Fruit fly (Drosophila melanogaster) S2 (cell line): ENCODE results near the gene Eaat2.

Experiments
- CG8478 ChIP-seq: fragments of >200 bp; optimal IDR thresholded peaks from 2 replicates; lab custom pipeline; 2018
- CTCF ChIP-seq, 2 experiments: fragments of >200 bp; optimal IDR thresholded peaks; 2 replicates each; lab custom pipeline; 2018

Gene Eaat2

dm6 chr2L:744295-744694 is at the start of gene Eaat2:
Gene Eaat2, minus strand, starts transcription at chr2L:744395.
- TF ChIP-seq CTCF (optimal IDR thresholded peaks at IDR 0.05; lab: Kevin White, UChicago) (no peak), CG8478 (lab: Kevin White, UChicago) (no peak)

dm6 chr2L:790698-791097 is 46.5 kb upstream of the Eaat2 start, which contains the start of gene Pkg21D:
Gene Pkg21D, minus strand, starts transcription at chr2L:790798.
- TF ChIP-seq CG8478 (lab: Kevin White, UChicago), result no peak
- no peak for TF ChIP-seq CTCF (optimal IDR thresholded peaks at IDR 0.05; lab: Kevin White, UChicago)

dm6 chr2L:789966-790365 is 45.8 kb upstream of the Eaat2 start:
- no peak for TF ChIP-seq CG8478 (lab: Kevin White, UChicago)
- TF ChIP-seq CTCF (optimal IDR thresholded peaks at IDR 0.05; lab: Kevin White, UChicago), result no peak

dm6 chr2L:784036-784435 is 39.8 kb upstream of the Eaat2 start, which contains the start of gene CG3544:
Gene CG3544, plus strand, starts transcription at chr2L:784336.
- TF ChIP-seq CG8478 (lab: Kevin White, UChicago) (no peak), CTCF (optimal IDR thresholded peaks at IDR 0.05; lab: Kevin White, UChicago) (no peak)

dm6 chr2L:780851-781250 is 36.7 kb upstream of the Eaat2 start:
- TF ChIP-seq CTCF (optimal IDR thresholded peaks at IDR 0.05; lab: Kevin White, UChicago) (no peak), CG8478 (lab: Kevin White, UChicago) (no peak)

dm6 chr2L:780182-780581 is 36.0 kb upstream of the Eaat2 start, which contains the start of gene Gr21a:
Gene Gr21a, plus strand, starts transcription at chr2L:780482.
- TF ChIP-seq CTCF (optimal IDR thresholded peaks at IDR 0.05; lab: Kevin White, UChicago) (no peak), CG8478 (lab: Kevin White, UChicago) (no peak)

dm6 chr2L:779123-779584 is 35.0 kb upstream of the Eaat2 start, which contains the start of gene CG13947:
Gene CG13947, plus strand, starts transcription at chr2L:779173.
- TF ChIP-seq CG8478 (lab: Kevin White, UChicago), result no peak
- TF ChIP-seq CTCF (optimal IDR thresholded peaks at IDR 0.05; lab: Kevin White, UChicago), result no peak

dm6 chr2L:776236-776635 is 32.0 kb upstream of the Eaat2 start, which contains the start of gene CG13946:
Gene CG13946, plus strand, starts transcription at chr2L:776536.
- TF ChIP-seq CTCF (optimal IDR thresholded peaks at IDR 0.05; lab: Kevin White, UChicago), result no peak
- no peak for TF ChIP-seq CG8478 (lab: Kevin White, UChicago)

dm6 chr2L:773247-773646 is 29.1 kb upstream of the Eaat2 start, which contains the start of gene CG12506:
Gene CG12506, plus strand, starts transcription at chr2L:773547.
- TF ChIP-seq CG8478 (lab: Kevin White, UChicago) (no peak), CTCF (optimal IDR thresholded peaks at IDR 0.05; lab: Kevin White, UChicago) (no peak)

- TF ChIP-seq CTCF (optimal IDR thresholded peaks at IDR 0.05; lab: Kevin White, UChicago), result no peak
- no peak for TF ChIP-seq CG8478 (lab: Kevin White, UChicago)
Measured at dm6 chr2L:750299-750698, 6.1 kb upstream of the Eaat2 start.

dm6 chr2L:749645-750044 is 5.5 kb upstream of the Eaat2 start, which contains the start of gene GABA-B-R3:
Gene GABA-B-R3, plus strand, starts transcription at chr2L:749945.
- no peak for TF ChIP-seq CG8478 (lab: Kevin White, UChicago)
- no peak for TF ChIP-seq CTCF (optimal IDR thresholded peaks at IDR 0.05; lab: Kevin White, UChicago)

dm6 chr2L:745785-746184 is 1.6 kb upstream of the Eaat2 start:
- TF ChIP-seq CTCF (optimal IDR thresholded peaks at IDR 0.05; lab: Kevin White, UChicago) (peak in 1 of 2 experiments; percentile 0), CG8478 (lab: Kevin White, UChicago) (no peak)

- no peak for TF ChIP-seq CG8478 (lab: Kevin White, UChicago)
- peak; percentile 96 to 98 for TF ChIP-seq CTCF (optimal IDR thresholded peaks at IDR 0.05; lab: Kevin White, UChicago)
Measured at dm6 chr2L:740031-740430, 4.2 kb downstream of the Eaat2 start.

dm6 chr2L:735772-736171 is 8.4 kb downstream of the Eaat2 start:
- TF ChIP-seq CG8478 (lab: Kevin White, UChicago) (no peak), CTCF (optimal IDR thresholded peaks at IDR 0.05; lab: Kevin White, UChicago) (no peak)

- TF ChIP-seq CG8478 (lab: Kevin White, UChicago) (no peak), CTCF (optimal IDR thresholded peaks at IDR 0.05; lab: Kevin White, UChicago) (no peak)
Measured at dm6 chr2L:734120-734519, 10.1 kb downstream of the Eaat2 start.

dm6 chr2L:732105-732504 is 12.1 kb downstream of the Eaat2 start:
- TF ChIP-seq CG8478 (lab: Kevin White, UChicago) (no peak), CTCF (optimal IDR thresholded peaks at IDR 0.05; lab: Kevin White, UChicago) (no peak)
